Worm (Caenorhabditis elegans) whole organism, mixed stage, embryonic: Measurements from ENCODE around the gene Y43F8C.6.

ENCODE experiments used
- ceh-39 ChIP-seq: fragments of 150-350 bp; optimal IDR thresholded peaks from 2 replicates; lab custom pipeline; 2014; ENCODE audit warnings: missing biosample characterization, missing genetic modification characterization
- ces-1 ChIP-seq: fragments of 150-350 bp; optimal IDR thresholded peaks from 2 replicates; lab custom pipeline; 2014; ENCODE audit warnings: missing biosample characterization, missing genetic modification reagents, missing genetic modification characterization
- drap-1 ChIP-seq: fragments of 200-800 bp; sonication (Bioruptor generic); optimal IDR thresholded peaks from 3 replicates; lab custom pipeline; 2018; ENCODE audit warnings: mild to moderate bottlenecking, missing genetic modification characterization, missing compliant biosample characterization
- elt-3 ChIP-seq: fragments of 150-350 bp; optimal IDR thresholded peaks from 2 replicates; lab custom pipeline; 2014; ENCODE audit warnings: missing biosample characterization, missing genetic modification characterization
- mls-2 ChIP-seq: sonication (generic microtip); optimal IDR thresholded peaks from 2 replicates; lab custom pipeline; 2016; ENCODE audit warnings: mild to moderate bottlenecking, missing genetic modification characterization, moderate library complexity, missing compliant biosample characterization
- unc-62 ChIP-seq: fragments of 150-350 bp; optimal IDR thresholded peaks from 2 replicates; lab custom pipeline; 2014; ENCODE audit warnings: missing biosample characterization, missing genetic modification reagents, missing genetic modification characterization

DNA sequence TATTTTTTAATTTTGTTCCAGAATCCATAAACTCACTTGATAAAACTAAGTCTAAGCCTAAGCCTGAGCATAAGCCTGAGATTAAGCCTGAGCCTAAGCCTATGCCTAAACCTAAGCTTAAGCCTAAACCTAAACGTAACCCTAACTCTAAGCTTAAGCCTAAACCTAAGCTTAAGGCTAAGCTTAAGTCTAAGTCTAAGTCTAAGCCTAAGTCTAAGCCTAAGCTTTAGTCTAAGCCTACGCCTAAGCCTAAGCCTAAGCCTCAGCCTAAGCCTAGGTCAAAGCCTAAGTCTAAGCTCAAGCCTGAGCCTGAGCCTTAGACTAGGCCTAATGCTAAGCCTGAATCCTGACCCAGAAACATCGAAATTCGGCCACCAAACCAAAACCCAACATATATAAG, 23.9 kb upstream of the Y43F8C.6 start:
- TF ChIP-seq elt-3 (no peak), drap-1 (GFP tag; lab: Kevin White, UChicago) (no peak), mls-2 (tag; lab: Kevin White, UChicago) (no peak), ceh-39 (tag; lab: Kevin White, UChicago) (no peak), unc-62 (GFP tag; lab: Kevin White, UChicago) (no peak), ces-1 (no peak)
